Fruit fly (Drosophila melanogaster) whole organism, embryonic: Measurements from ENCODE around the gene Cyp4ac2.

Source experiments
- ATbp ChIP-seq: fragments of 200-800 bp; sonication (Bioruptor generic); optimal IDR thresholded peaks from 2 replicates; lab custom pipeline; 2017; ENCODE audit warnings: missing biosample characterization, mild to moderate bottlenecking, missing genetic modification characterization, missing genetic modification reagents
- B-H2 ChIP-seq: fragments of 200-800 bp; sonication (Bioruptor generic); optimal IDR thresholded peaks from 2 replicates; lab custom pipeline; 2018; ENCODE audit warnings: missing biosample characterization, mild to moderate bottlenecking, missing genetic modification characterization
- Blimp-1 ChIP-seq: fragments of 200-800 bp; sonication (Bioruptor generic); optimal IDR thresholded peaks from 3 replicates; lab custom pipeline; 2018; ENCODE audit warnings: missing biosample characterization, missing genetic modification characterization, mild to moderate bottlenecking, moderate library complexity, missing genetic modification reagents
- CG11456 ChIP-seq: fragments of 200-800 bp; sonication (Bioruptor generic); IDR thresholded peaks from 3 replicates; pipeline ENCODE4 v1.3.6; 2022; ENCODE audit warnings: missing biosample characterization, missing genetic modification characterization
- CG17328 ChIP-seq: fragments of 200-800 bp; sonication (Bioruptor generic); IDR thresholded peaks from 2 replicates; pipeline ENCODE4 v1.3.6; 2022; ENCODE audit warnings: missing biosample characterization, missing genetic modification characterization
- CG17612 ChIP-seq: fragments of 200-800 bp; sonication (Bioruptor generic); IDR thresholded peaks from 2 replicates; pipeline ENCODE4 v1.3.6; 2022; ENCODE audit warnings: missing biosample characterization, missing genetic modification characterization
- CG18011 ChIP-seq: fragments of 200-800 bp; sonication (Bioruptor generic); optimal IDR thresholded peaks from 2 replicates; lab custom pipeline; 2017; ENCODE audit warnings: missing biosample characterization, missing genetic modification characterization, mild to moderate bottlenecking, moderate library complexity, missing genotype
- CG1832 ChIP-seq: fragments of 200-800 bp; sonication (Bioruptor generic); optimal IDR thresholded peaks from 2 replicates; lab custom pipeline; 2017; ENCODE audit warnings: missing biosample characterization, mild to moderate bottlenecking, missing genetic modification characterization, inconsistent platforms
- CG2202 ChIP-seq: fragments of 200-800 bp; sonication (Bioruptor generic); optimal IDR thresholded peaks from 2 replicates; lab custom pipeline; 2018; ENCODE audit warnings: missing biosample characterization, mild to moderate bottlenecking, missing genetic modification characterization
- CG2678 ChIP-seq: fragments of 200-800 bp; sonication (Bioruptor generic); optimal IDR thresholded peaks from 3 replicates; lab custom pipeline; 2019; ENCODE audit warnings: missing biosample characterization, mild to moderate bottlenecking, missing genetic modification characterization, moderate library complexity
- CG2875 ChIP-seq: fragments of 200-800 bp; sonication (Bioruptor generic); optimal IDR thresholded peaks from 2 replicates; lab custom pipeline; 2017; ENCODE audit warnings: missing biosample characterization, mild to moderate bottlenecking, missing genetic modification characterization, missing genetic modification reagents
- CG30431 ChIP-seq: fragments of 200-800 bp; sonication (Bioruptor generic); optimal IDR thresholded peaks from 2 replicates; lab custom pipeline; 2017; ENCODE audit warnings: missing biosample characterization, missing genetic modification characterization
- CG3726 ChIP-seq: fragments of 200-800 bp; sonication (Bioruptor generic); IDR thresholded peaks from 3 replicates; pipeline ENCODE4, ENCODE4 v1.3.6; 2022; ENCODE audit warnings: missing biosample characterization, missing genetic modification characterization
- CG4328 ChIP-seq: fragments of 200-800 bp; sonication (Bioruptor generic); optimal IDR thresholded peaks from 3 replicates; lab custom pipeline; 2017; ENCODE audit warnings: missing biosample characterization, missing genetic modification reagents, missing genetic modification characterization
- CG6791 ChIP-seq: fragments of 200-800 bp; sonication (Bioruptor generic); IDR thresholded peaks from 3 replicates; pipeline ENCODE4 v1.3.6; 2022; ENCODE audit warnings: missing biosample characterization, missing genetic modification characterization; ENCODE audit not compliant: partially characterized antibody
- CG8944 ChIP-seq: fragments of 200-800 bp; sonication (Bioruptor generic); optimal IDR thresholded peaks from 3 replicates; lab custom pipeline; 2016; ENCODE audit warnings: missing biosample characterization, missing genetic modification characterization
- CG9609 ChIP-seq: fragments of 200-800 bp; sonication (Bioruptor generic); optimal IDR thresholded peaks from 3 replicates; lab custom pipeline; 2016; ENCODE audit warnings: missing biosample characterization, missing genetic modification characterization
- D ChIP-seq, 2 experiments: fragments of 200-800 bp in 1 of 2; fragments of >200 bp in 1 of 2; sonication (Bioruptor generic) in 1 of 2; optimal IDR thresholded peaks; 2 replicates in 1 of 2; 3 replicates in 1 of 2; lab custom pipeline; 2017; ENCODE audit warnings: mild to moderate bottlenecking in 1 of 2, missing biosample characterization in 1 of 2, missing genetic modification characterization in 1 of 2, missing genetic modification reagents in 1 of 2
- Doc2 ChIP-seq: fragments of 200-800 bp; sonication (Bioruptor generic); IDR thresholded peaks from 2 replicates; pipeline ENCODE4 v1.3.6; 2022; ENCODE audit warnings: missing biosample characterization, missing genetic modification characterization
- Doc3 ChIP-seq: fragments of 200-800 bp; sonication (Bioruptor generic); IDR thresholded peaks from 3 replicates; pipeline ENCODE4 v1.3.6; 2022; ENCODE audit warnings: missing biosample characterization, missing genetic modification characterization; ENCODE audit not compliant: partially characterized antibody
- Dref ChIP-seq: fragments of 200-800 bp; sonication (Bioruptor generic); IDR thresholded peaks from 2 replicates; pipeline ENCODE4 v1.3.6; 2022; ENCODE audit warnings: missing biosample characterization, missing genetic modification characterization
- Fer3 ChIP-seq: fragments of 200-800 bp; sonication (Bioruptor generic); optimal IDR thresholded peaks from 2 replicates; lab custom pipeline; 2018; ENCODE audit warnings: missing biosample characterization, mild to moderate bottlenecking, missing genetic modification characterization, moderate library complexity
- HLH4C ChIP-seq: fragments of 200-800 bp; sonication (Bioruptor generic); IDR thresholded peaks from 3 replicates; pipeline ENCODE4 v1.3.6; 2022; ENCODE audit warnings: missing biosample characterization, missing genetic modification characterization; ENCODE audit not compliant: partially characterized antibody
- Ptx1 ChIP-seq: fragments of 200-800 bp; sonication (Bioruptor generic); IDR thresholded peaks from 2 replicates; pipeline ENCODE4 v1.3.6; 2022; ENCODE audit warnings: missing biosample characterization, missing genetic modification characterization
- Stat92E ChIP-seq, 3 experiments: fragments of >200 bp in 2 of 3; fragments of 200-800 bp in 1 of 3; sonication (Bioruptor generic) in 1 of 3; optimal IDR thresholded peaks; 2 replicates each; lab custom pipeline; 2017 to 2019; ENCODE audit warnings: missing biosample characterization in 3 of 3, missing genetic modification characterization in 3 of 3, mild to moderate bottlenecking in 1 of 3, moderate library complexity in 1 of 3
- abd-A ChIP-seq: fragments of 200-800 bp; sonication (Bioruptor generic); optimal IDR thresholded peaks from 3 replicates; lab custom pipeline; 2019; ENCODE audit warnings: missing biosample characterization, mild to moderate bottlenecking, missing genetic modification characterization, moderate library complexity
- ac ChIP-seq: fragments of 200-800 bp; sonication (Bioruptor generic); optimal IDR thresholded peaks from 3 replicates; lab custom pipeline; 2017; ENCODE audit warnings: missing biosample characterization, mild to moderate bottlenecking, missing genetic modification characterization
- ash1 ChIP-seq: fragments of 200-800 bp; sonication (Bioruptor generic); optimal IDR thresholded peaks from 2 replicates; lab custom pipeline; 2018; ENCODE audit warnings: missing biosample characterization, mild to moderate bottlenecking, missing genetic modification characterization
- ato ChIP-seq: fragments of 200-800 bp; sonication (Bioruptor generic); IDR thresholded peaks from 2 replicates; pipeline ENCODE4 v1.3.6; 2022; ENCODE audit warnings: missing biosample characterization, missing genetic modification characterization; ENCODE audit not compliant: partially characterized antibody
- bigmax ChIP-seq: fragments of 200-800 bp; sonication (Bioruptor generic); optimal IDR thresholded peaks from 2 replicates; lab custom pipeline; 2018; ENCODE audit warnings: missing biosample characterization, mild to moderate bottlenecking, missing genetic modification characterization
- en ChIP-seq: fragments of 200-800 bp; sonication (Bioruptor generic); optimal IDR thresholded peaks from 2 replicates; lab custom pipeline; 2016; ENCODE audit warnings: missing biosample characterization, missing genetic modification characterization
- eve ChIP-seq, 2 experiments: fragments of >200 bp; optimal IDR thresholded peaks; 2 replicates each; lab custom pipeline; 2017; ENCODE audit warnings: missing biosample characterization in 2 of 2, missing genetic modification characterization in 2 of 2
- fru ChIP-seq: fragments of >200 bp; optimal IDR thresholded peaks from 2 replicates; lab custom pipeline; 2017
- gce ChIP-seq: fragments of 200-800 bp; sonication (Bioruptor generic); IDR thresholded peaks from 3 replicates; pipeline ENCODE4 v1.3.6; 2022; ENCODE audit warnings: missing biosample characterization, missing genetic modification characterization
- gro ChIP-seq: fragments of 200-800 bp; sonication (Bioruptor generic); optimal IDR thresholded peaks from 2 replicates; lab custom pipeline; 2016; ENCODE audit warnings: missing biosample characterization, missing genetic modification characterization
- insv ChIP-seq, 2 experiments: fragments of 200-800 bp; sonication (Bioruptor generic); optimal IDR thresholded peaks; 3 replicates each; lab custom pipeline; 2016 to 2018; ENCODE audit warnings: missing biosample characterization in 2 of 2, missing genetic modification characterization in 2 of 2
- kni ChIP-seq: fragments of 200-800 bp; sonication (Bioruptor generic); optimal IDR thresholded peaks from 3 replicates; lab custom pipeline; 2017; ENCODE audit warnings: mild to moderate bottlenecking, missing biosample characterization, missing genetic modification reagents, missing genetic modification characterization
- lilli ChIP-seq: fragments of 200-800 bp; sonication (Bioruptor generic); optimal IDR thresholded peaks from 3 replicates; lab custom pipeline; 2016; ENCODE audit warnings: missing biosample characterization, missing genetic modification characterization
- lmd ChIP-seq: fragments of 200-800 bp; sonication (Bioruptor generic); IDR thresholded peaks from 2 replicates; pipeline ENCODE4 v1.3.6; 2022; ENCODE audit warnings: missing biosample characterization, missing genetic modification characterization
- nom ChIP-seq: fragments of 200-800 bp; sonication (Bioruptor generic); optimal IDR thresholded peaks from 2 replicates; lab custom pipeline; 2017; ENCODE audit warnings: missing biosample characterization, missing genetic modification characterization, mild to moderate bottlenecking, moderate library complexity, missing genetic modification reagents
- ro ChIP-seq: fragments of 200-800 bp; sonication (Bioruptor generic); IDR thresholded peaks from 2 replicates; pipeline ENCODE4 v1.3.6; 2022; ENCODE audit warnings: missing biosample characterization, missing genetic modification characterization
- sqz ChIP-seq: fragments of 200-800 bp; sonication (Bioruptor generic); optimal IDR thresholded peaks from 3 replicates; lab custom pipeline; 2018; ENCODE audit warnings: missing biosample characterization, mild to moderate bottlenecking, missing genetic modification characterization
- stc ChIP-seq: fragments of 200-800 bp; sonication (Bioruptor generic); IDR thresholded peaks from 2 replicates; pipeline ENCODE4 v1.3.6; 2022; ENCODE audit warnings: missing biosample characterization, missing genetic modification characterization
- tll ChIP-seq, 2 experiments: fragments of 200-800 bp in 1 of 2; fragments of >200 bp in 1 of 2; sonication (Bioruptor generic) in 1 of 2; optimal IDR thresholded peaks; 2 replicates each; lab custom pipeline; 2017 to 2019; ENCODE audit warnings: missing biosample characterization in 2 of 2, missing genetic modification characterization in 2 of 2, mild to moderate bottlenecking in 1 of 2, moderate library complexity in 1 of 2
- twi ChIP-seq: fragments of 200-800 bp; optimal IDR thresholded peaks from 2 replicates; lab custom pipeline; 2019; ENCODE audit warnings: missing biosample characterization, mild to moderate bottlenecking, missing genetic modification characterization, moderate library complexity

Gene Cyp4ac2

DNA sequence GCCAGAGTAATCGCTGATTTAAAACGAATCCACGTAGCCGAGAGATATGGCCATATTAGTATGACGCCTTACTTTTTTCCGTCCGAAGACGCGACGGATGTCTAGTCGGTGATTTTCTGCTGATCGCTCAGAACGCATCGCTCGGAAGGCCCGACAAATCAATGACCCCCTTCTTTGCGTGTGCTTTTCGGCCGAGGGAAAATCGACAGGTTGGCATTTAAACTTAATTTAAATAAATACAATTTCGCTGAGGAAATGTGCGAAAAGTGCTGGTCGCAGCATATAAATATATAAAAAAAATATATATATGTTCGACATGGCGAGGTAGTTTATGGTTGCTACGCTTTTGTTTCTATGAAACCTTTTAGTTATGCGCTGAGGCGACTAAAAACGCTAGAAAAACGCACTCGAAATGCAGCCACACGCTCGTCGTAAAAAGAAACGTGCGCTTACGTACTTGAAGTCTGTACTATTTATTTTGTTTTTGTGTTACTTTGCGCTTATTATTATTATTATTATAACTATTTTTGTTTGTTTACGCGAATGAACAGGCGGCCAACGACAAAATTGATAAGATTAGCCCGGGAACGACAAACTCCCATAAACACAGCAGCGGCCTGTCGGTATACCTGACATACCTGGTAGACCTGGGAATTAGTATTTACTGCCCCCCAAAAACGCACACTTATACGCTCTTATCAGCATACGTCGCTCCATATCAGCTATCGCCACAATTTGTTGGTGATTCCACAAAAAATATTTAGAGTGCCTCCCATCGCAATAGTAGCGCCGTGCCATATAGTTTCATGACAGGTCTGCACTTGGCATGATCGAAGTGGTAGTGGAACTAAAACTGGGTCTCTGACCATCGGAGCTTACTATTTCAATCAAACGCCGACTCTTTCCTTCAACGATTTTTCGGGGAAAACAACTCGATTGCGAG is 33.0 kb upstream of the Cyp4ac2 start (continued):
- TF ChIP-seq CG9609 (no peak), ro (GFP tag; lab: Robert Waterston, UW) (no peak), D (optimal IDR thresholded peaks at IDR 0.05; lab: Kevin White, UChicago) (peak; percentile 56), D (GFP tag; optimal IDR thresholded peaks at IDR 0.05; lab: Kevin White, UChicago) (no peak), CG30431 (GFP tag; lab: Kevin White, UChicago) (no peak), CG6791 (GFP tag; lab: Robert Waterston, UW) (0 out of 3 replicates have a peak, but pooled peaks have one; percentile 24), CG2678 (tag; lab: Kevin White, UChicago) (peak; percentile 43), tll (GFP tag; optimal IDR thresholded peaks at IDR 0.05; lab: Kevin White, UChicago) (no peak), Ptx1 (no peak)

DNA sequence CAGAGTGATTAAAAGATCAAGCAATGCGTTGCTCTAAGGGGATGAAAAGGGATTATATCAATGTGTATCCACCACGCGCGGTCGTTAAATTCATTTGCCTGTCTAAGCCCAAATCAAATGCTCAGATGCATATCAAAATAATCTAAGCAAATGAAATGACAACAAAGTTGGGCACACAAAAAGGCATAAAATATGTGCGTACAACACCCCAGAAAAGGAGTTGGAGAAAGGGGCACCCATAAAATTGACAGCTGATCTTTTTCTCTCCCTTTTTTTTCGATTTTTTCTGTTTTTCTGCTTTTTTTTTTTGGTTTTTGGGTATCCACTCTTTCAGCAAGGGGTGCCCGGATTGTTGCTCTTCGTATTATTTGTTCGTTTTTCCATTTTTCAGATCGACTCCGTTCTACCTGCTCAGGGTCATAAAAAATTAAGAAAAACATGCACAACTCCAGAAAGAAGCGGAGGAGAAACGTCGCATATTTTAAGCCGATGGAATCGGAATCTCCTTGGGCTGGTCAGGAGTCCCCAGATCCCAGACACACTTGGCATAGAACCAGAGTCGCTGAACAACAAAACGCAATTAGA is 31.4 kb upstream of the Cyp4ac2 start:
- TF ChIP-seq CG11456 (GFP tag; lab: Robert Waterston, UW) (no peak), ato (no peak), en (no peak), B-H2 (no peak), CG1832 (no peak), fru (lab: Kevin White, UChicago) (no peak), abd-A (tag; lab: Kevin White, UChicago) (peak; percentile 40), CG2875 (GFP tag; lab: Kevin White, UChicago) (no peak), Dref (GFP tag; lab: Robert Waterston, UW) (no peak), CG2202 (tag; lab: Kevin White, UChicago) (no peak), nom (GFP tag; lab: Kevin White, UChicago) (peak; percentile 48), CG8944 (GFP tag; lab: Kevin White, UChicago) (no peak), lmd (GFP tag; lab: Robert Waterston, UW) (no peak), CG3726 (GFP tag; lab: Robert Waterston, UW) (no peak), bigmax (GFP tag; lab: Kevin White, UChicago) (no peak), Fer3 (tag; lab: Kevin White, UChicago) (no peak), CG4328 (GFP tag; lab: Kevin White, UChicago) (no peak), CG17328 (GFP tag; lab: Robert Waterston, UW) (no peak), gce (GFP tag; lab: Robert Waterston, UW) (no peak), CG18011 (GFP tag; lab: Kevin White, UChicago) (no peak), gro (no peak), ATbp (no peak), Stat92E (GFP tag; optimal IDR thresholded peaks at IDR 0.05; lab: Kevin White, UChicago) (peak in 1 of 3 experiments; percentile 70), ac (GFP tag; lab: Kevin White, UChicago) (peak; percentile 60), ash1 (GFP tag; lab: Kevin White, UChicago) (no peak), sqz (GFP tag; lab: Kevin White, UChicago) (peak; percentile 93), lilli (GFP tag; lab: Kevin White, UChicago) (no peak), insv (GFP tag; optimal IDR thresholded peaks at IDR 0.05; lab: Kevin White, UChicago) (peak in 1 of 2 experiments; percentile 13), eve (GFP tag; optimal IDR thresholded peaks at IDR 0.05; lab: Kevin White, UChicago) (peak in 1 of 2 experiments; percentile 49), stc (GFP tag; lab: Robert Waterston, UW) (no peak), D (optimal IDR thresholded peaks at IDR 0.05; lab: Kevin White, UChicago) (no peak), D (GFP tag; optimal IDR thresholded peaks at IDR 0.05; lab: Kevin White, UChicago) (no peak), CG17612 (no peak), Doc3 (GFP tag; lab: Robert Waterston, UW) (no peak), Doc2 (no peak), kni (GFP tag; lab: Kevin White, UChicago) (peak; percentile 79), twi (peak; percentile 30), Blimp-1 (GFP tag; lab: Kevin White, UChicago) (no peak), HLH4C (GFP tag; lab: Robert Waterston, UW) (no peak)
